Worm (Caenorhabditis elegans) whole organism, mixed stage, embryonic: ENCODE results near the gene F32B6.4.

ENCODE experiments used
- blmp-1 ChIP-seq: fragments of 150-350 bp; optimal IDR thresholded peaks from 2 replicates; lab custom pipeline; 2014; ENCODE audit warnings: missing biosample characterization, missing genetic modification characterization
- elt-3 ChIP-seq: fragments of 150-350 bp; optimal IDR thresholded peaks from 2 replicates; lab custom pipeline; 2014; ENCODE audit warnings: missing biosample characterization, missing genetic modification characterization
- mep-1 ChIP-seq: fragments of 150-350 bp; optimal IDR thresholded peaks from 2 replicates; lab custom pipeline; 2017; ENCODE audit warnings: missing biosample characterization, missing genetic modification reagents, missing genetic modification characterization, inconsistent platforms
- nhr-76 ChIP-seq: sonication (generic microtip); optimal IDR thresholded peaks from 2 replicates; lab custom pipeline; 2017; ENCODE audit warnings: missing biosample characterization, missing genetic modification characterization
- ztf-11 ChIP-seq: fragments of 150-350 bp; optimal IDR thresholded peaks from 2 replicates; lab custom pipeline; 2014; ENCODE audit warnings: missing biosample characterization, missing genetic modification characterization

ce11 chrIV:9889857-9890256 is 2.0 kb downstream of the F32B6.4 start, which contains the start of gene ttbk-3:
- TF ChIP-seq nhr-76 (tag; lab: Kevin White, UChicago) (no peak), elt-3 (tag; lab: Kevin White, UChicago) (no peak), ztf-11 (tag; lab: Kevin White, UChicago) (no peak), blmp-1 (tag; lab: Kevin White, UChicago) (no peak), mep-1 (tag; lab: Kevin White, UChicago) (no peak)
